Worm (Caenorhabditis elegans): Measurements from ENCODE around the gene gtf-2E2.

- TF ChIP-seq ama-1 (optimal IDR thresholded peaks at IDR 0.05) (no peak), tra-4 (tag; optimal IDR thresholded peaks at IDR 0.05) (no peak), B0310.2 (tag; optimal IDR thresholded peaks at IDR 0.05) (no peak), ets-7 (tag; optimal IDR thresholded peaks at IDR 0.05) (no peak), ceh-36 (tag; optimal IDR thresholded peaks at IDR 0.05) (no peak), flt-1 (GFP tag; IDR thresholded peaks at IDR 0.05) (no peak), hnd-1 (tag; optimal IDR thresholded peaks at IDR 0.05) (no peak), F13C5.2 (tag; optimal IDR thresholded peaks at IDR 0.05) (no peak), ceh-13 (GFP tag; optimal IDR thresholded peaks at IDR 0.05) (no peak), hmg-4 (GFP tag; optimal IDR thresholded peaks at IDR 0.05) (no peak), sea-1 (GFP tag; conservative IDR thresholded peaks at IDR 0.05) (no peak), hmbx-1 (tag; optimal IDR thresholded peaks at IDR 0.05) (no peak)
These were observed 49.5 kb downstream of the gtf-2E2 start, which contains the start of gene hacl-1 for ce11 chrII:11492843-11493242.
